1 fruit fly cellular context compared by ENCODE assay signal in genomic region chr3R:28556385-28556784, dm6.
TF ChIP-seq lines count a peak whose summit lies in the region.

No protein-coding gene starts in this region.

TF ChIP-seq in whole organism, embryonic, 481 proteins besides CTCF, POLR2A, EP300 and RAD21 (continued from another document and continues in another):
- TF ChIP-seq zen2 (GFP tag; IDR thresholded peaks at IDR 0.05; lab: Robert Waterston, UW; ENCODE audit: partially characterized antibody): no peak
- no peak for TF ChIP-seq CG10979 (tag; optimal IDR thresholded peaks at IDR 0.05; lab: Kevin White, UChicago)
- no peak for TF ChIP-seq CG31224 (GFP tag; IDR thresholded peaks at IDR 0.05; lab: Robert Waterston, UW)
- TF ChIP-seq esg (GFP tag; conservative IDR thresholded peaks at IDR 0.05; lab: Robert Waterston, UW): no peak
- no peak for TF ChIP-seq Optix (GFP tag; IDR thresholded peaks at IDR 0.05; lab: Robert Waterston, UW)
- peak; percentile 9 for TF ChIP-seq Hand (GFP tag; optimal IDR thresholded peaks at IDR 0.05; lab: Kevin White, UChicago)
- TF ChIP-seq hkb (optimal IDR thresholded peaks at IDR 0.05; lab: Kevin White, UChicago): no peak
- peak; percentile 49; the same call in 1 of the 2 replicates for TF ChIP-seq hkb (GFP tag; IDR thresholded peaks at IDR 0.05; lab: Robert Waterston, UW)
- peak; percentile 61; the same call in 1 of the 2 replicates for TF ChIP-seq sob (GFP tag; IDR thresholded peaks at IDR 0.05; lab: Robert Waterston, UW)
- no peak for TF ChIP-seq Side (GFP tag; optimal IDR thresholded peaks at IDR 0.05; lab: Kevin White, UChicago)
- no peak for TF ChIP-seq slbo (GFP tag; IDR thresholded peaks at IDR 0.05; lab: Robert Waterston, UW)
- no peak for TF ChIP-seq nmo (GFP tag; optimal IDR thresholded peaks at IDR 0.05; lab: Kevin White, UChicago)
- no peak for TF ChIP-seq tx (GFP tag; optimal IDR thresholded peaks at IDR 0.05; lab: Kevin White, UChicago)
- TF ChIP-seq Hey (tag; optimal IDR thresholded peaks at IDR 0.05; lab: Kevin White, UChicago): no peak
- peak; percentile 71 for TF ChIP-seq CG18599 (GFP tag; optimal IDR thresholded peaks at IDR 0.05; lab: Kevin White, UChicago)
- TF ChIP-seq CG15514 (GFP tag; optimal IDR thresholded peaks at IDR 0.05; lab: Kevin White, UChicago): peak; percentile 53
- no peak for TF ChIP-seq CG17385 (GFP tag; optimal IDR thresholded peaks at IDR 0.05; lab: Kevin White, UChicago)
- TF ChIP-seq B-H2 (GFP tag; optimal IDR thresholded peaks at IDR 0.05; lab: Kevin White, UChicago): no peak
- TF ChIP-seq CG1024 (GFP tag; IDR thresholded peaks at IDR 0.05; lab: Robert Waterston, UW): peak; percentile 57; the same call in 1 of the 2 replicates
- TF ChIP-seq CG4854 (GFP tag; optimal IDR thresholded peaks at IDR 0.05; lab: Kevin White, UChicago): peak; percentile 11
- no peak for TF ChIP-seq Jarid2 (GFP tag; optimal IDR thresholded peaks at IDR 0.05; lab: Kevin White, UChicago)
- TF ChIP-seq CG30020 (tag; optimal IDR thresholded peaks at IDR 0.05; lab: Kevin White, UChicago): no peak
- TF ChIP-seq CG9797 (GFP tag; optimal IDR thresholded peaks at IDR 0.05; lab: Kevin White, UChicago): no peak
- TF ChIP-seq otp (GFP tag; IDR thresholded peaks at IDR 0.05; lab: Robert Waterston, UW): peak; percentile 44; the same call in 1 of the 3 replicates
- TF ChIP-seq tup (GFP tag; optimal IDR thresholded peaks at IDR 0.05; lab: Kevin White, UChicago): no peak
- no peak for TF ChIP-seq CG4424 (GFP tag; optimal IDR thresholded peaks at IDR 0.05; lab: Kevin White, UChicago)
- no peak for TF ChIP-seq vfl (GFP tag; optimal IDR thresholded peaks at IDR 0.05; lab: Kevin White, UChicago)
- peak in 1 of 2 experiments; percentile 15 for TF ChIP-seq Pdp1 (GFP tag; optimal IDR thresholded peaks at IDR 0.05; lab: Kevin White, UChicago)
- TF ChIP-seq gsb (GFP tag; IDR thresholded peaks at IDR 0.05; lab: Robert Waterston, UW): no peak
- TF ChIP-seq jigr1 (GFP tag; IDR thresholded peaks at IDR 0.05; lab: Robert Waterston, UW): no peak
- no peak for TF ChIP-seq vvl (GFP tag; IDR thresholded peaks at IDR 0.05; lab: Robert Waterston, UW)
- peak; percentile 24 for TF ChIP-seq pho (GFP tag; optimal IDR thresholded peaks at IDR 0.05; lab: Kevin White, UChicago)
- TF ChIP-seq CG4730 (GFP tag; IDR thresholded peaks at IDR 0.05; lab: Robert Waterston, UW): no peak
- TF ChIP-seq D19B (GFP tag; optimal IDR thresholded peaks at IDR 0.05; lab: Kevin White, UChicago): no peak
- TF ChIP-seq ase (GFP tag; IDR thresholded peaks at IDR 0.05; lab: Robert Waterston, UW): no peak
- TF ChIP-seq Kr (GFP tag; optimal IDR thresholded peaks at IDR 0.05; lab: Kevin White, UChicago): no peak
- no peak for TF ChIP-seq Neu2 (GFP tag; optimal IDR thresholded peaks at IDR 0.05; lab: Kevin White, UChicago; ENCODE audit: borderline replicate concordance)
- TF ChIP-seq CG9876 (GFP tag; optimal IDR thresholded peaks at IDR 0.05; lab: Kevin White, UChicago): no peak
- TF ChIP-seq shn (GFP tag; optimal IDR thresholded peaks at IDR 0.05; lab: Kevin White, UChicago): no peak
- TF ChIP-seq prd (optimal IDR thresholded peaks at IDR 0.05; lab: Kevin White, UChicago): no peak
- TF ChIP-seq prd (GFP tag; IDR thresholded peaks at IDR 0.05; lab: Robert Waterston, UW): no peak
- TF ChIP-seq CG4360 (GFP tag; IDR thresholded peaks at IDR 0.05; lab: Robert Waterston, UW): no peak
- TF ChIP-seq CG11085 (GFP tag; IDR thresholded peaks at IDR 0.05; lab: Robert Waterston, UW): no peak
- TF ChIP-seq Tbp (GFP tag; optimal IDR thresholded peaks at IDR 0.05; lab: Kevin White, UChicago): no peak
- no peak for TF ChIP-seq CG4707 (GFP tag; optimal IDR thresholded peaks at IDR 0.05; lab: Kevin White, UChicago)
- TF ChIP-seq trh (GFP tag; optimal IDR thresholded peaks at IDR 0.05; lab: Kevin White, UChicago): no peak
- no peak for TF ChIP-seq gcm2 (GFP tag; optimal IDR thresholded peaks at IDR 0.05; lab: Kevin White, UChicago)
- peak; percentile 28 for TF ChIP-seq CG12659 (GFP tag; optimal IDR thresholded peaks at IDR 0.05; lab: Kevin White, UChicago)
- TF ChIP-seq Dp (GFP tag; optimal IDR thresholded peaks at IDR 0.05; lab: Kevin White, UChicago): no peak
- no peak for TF ChIP-seq abd-A (tag; optimal IDR thresholded peaks at IDR 0.05; lab: Kevin White, UChicago)
- TF ChIP-seq CG16815 (GFP tag; optimal IDR thresholded peaks at IDR 0.05; lab: Kevin White, UChicago): no peak
- peak; percentile 73 for TF ChIP-seq CG6813 (GFP tag; optimal IDR thresholded peaks at IDR 0.05; lab: Kevin White, UChicago)
- peak; percentile 9 for TF ChIP-seq CG12299 (tag; optimal IDR thresholded peaks at IDR 0.05; lab: Kevin White, UChicago)
- no peak for TF ChIP-seq CG15479 (GFP tag; optimal IDR thresholded peaks at IDR 0.05; lab: Kevin White, UChicago)
- peak; percentile 35 for TF ChIP-seq CG8281 (tag; optimal IDR thresholded peaks at IDR 0.05; lab: Kevin White, UChicago)
- no peak for TF ChIP-seq Opbp (GFP tag; IDR thresholded peaks at IDR 0.05; lab: Robert Waterston, UW; ENCODE audit: partially characterized antibody)
- no peak for TF ChIP-seq CG10366 (GFP tag; IDR thresholded peaks at IDR 0.05; lab: Robert Waterston, UW)
- no peak for TF ChIP-seq CG30403 (GFP tag; optimal IDR thresholded peaks at IDR 0.05; lab: Kevin White, UChicago)
- peak; percentile 49 for TF ChIP-seq CG2875 (GFP tag; optimal IDR thresholded peaks at IDR 0.05; lab: Kevin White, UChicago)
- TF ChIP-seq Trl (optimal IDR thresholded peaks at IDR 0.05; lab: Kevin White, UChicago): no peak
- no peak for TF ChIP-seq Trl (GFP tag; optimal IDR thresholded peaks at IDR 0.05; lab: Kevin White, UChicago)
- no peak for TF ChIP-seq usp (GFP tag; optimal IDR thresholded peaks at IDR 0.05; lab: Kevin White, UChicago)
- no peak for TF ChIP-seq CG9609 (GFP tag; optimal IDR thresholded peaks at IDR 0.05; lab: Kevin White, UChicago)
- no peak for TF ChIP-seq crp (GFP tag; optimal IDR thresholded peaks at IDR 0.05; lab: Kevin White, UChicago)
- TF ChIP-seq C15 (GFP tag; IDR thresholded peaks at IDR 0.05; lab: Robert Waterston, UW): no peak
- no peak for TF ChIP-seq zen (tag; optimal IDR thresholded peaks at IDR 0.05; lab: Kevin White, UChicago)
- peak; percentile 19 for TF ChIP-seq wek (GFP tag; optimal IDR thresholded peaks at IDR 0.05; lab: Kevin White, UChicago)
- TF ChIP-seq CG10209 (GFP tag; optimal IDR thresholded peaks at IDR 0.05; lab: Kevin White, UChicago): peak; percentile 52
- TF ChIP-seq Fer3 (tag; optimal IDR thresholded peaks at IDR 0.05; lab: Kevin White, UChicago): peak; percentile 43
- TF ChIP-seq CG6654 (GFP tag; optimal IDR thresholded peaks at IDR 0.05; lab: Kevin White, UChicago): no peak
- TF ChIP-seq sd (tag; optimal IDR thresholded peaks at IDR 0.05; lab: Kevin White, UChicago): peak; percentile 25
- TF ChIP-seq zfh2 (GFP tag; optimal IDR thresholded peaks at IDR 0.05; lab: Kevin White, UChicago): no peak
- no peak for TF ChIP-seq Myb (GFP tag; optimal IDR thresholded peaks at IDR 0.05; lab: Kevin White, UChicago)
- TF ChIP-seq CHES-1-like (GFP tag; optimal IDR thresholded peaks at IDR 0.05; lab: Kevin White, UChicago): no peak
- TF ChIP-seq CG13894 (tag; optimal IDR thresholded peaks at IDR 0.05; lab: Kevin White, UChicago): peak; percentile 7
- TF ChIP-seq sisA (GFP tag; IDR thresholded peaks at IDR 0.05; lab: Robert Waterston, UW): no peak
- TF ChIP-seq Hr78 (GFP tag; optimal IDR thresholded peaks at IDR 0.05; lab: Kevin White, UChicago): no peak
- TF ChIP-seq Abd-B (GFP tag; optimal IDR thresholded peaks at IDR 0.05; lab: Kevin White, UChicago): no peak
- peak; percentile 36; the same call in 1 of the 2 replicates for TF ChIP-seq ranshi (GFP tag; IDR thresholded peaks at IDR 0.05; lab: Robert Waterston, UW)
- peak; percentile 4 for TF ChIP-seq pfk (GFP tag; optimal IDR thresholded peaks at IDR 0.05; lab: Kevin White, UChicago)
- TF ChIP-seq exex (tag; optimal IDR thresholded peaks at IDR 0.05; lab: Kevin White, UChicago): no peak
- TF ChIP-seq CG10431 (GFP tag; optimal IDR thresholded peaks at IDR 0.05; lab: Kevin White, UChicago): peak; percentile 14
- TF ChIP-seq MBD-R2 (GFP tag; IDR thresholded peaks at IDR 0.05; lab: Robert Waterston, UW): no peak
- TF ChIP-seq dm (GFP tag; optimal IDR thresholded peaks at IDR 0.05; lab: Kevin White, UChicago): no peak
- TF ChIP-seq Ada2b (GFP tag; IDR thresholded peaks at IDR 0.05; lab: Robert Waterston, UW): no peak
- TF ChIP-seq CG17612 (GFP tag; IDR thresholded peaks at IDR 0.05; lab: Robert Waterston, UW): no peak
- TF ChIP-seq NK7.1 (GFP tag; optimal IDR thresholded peaks at IDR 0.05; lab: Kevin White, UChicago): no peak
- no peak for TF ChIP-seq run (tag; optimal IDR thresholded peaks at IDR 0.05; lab: Kevin White, UChicago)
- no peak for TF ChIP-seq tio (GFP tag; optimal IDR thresholded peaks at IDR 0.05; lab: Kevin White, UChicago)
- peak; percentile 54 for TF ChIP-seq CG2678 (tag; optimal IDR thresholded peaks at IDR 0.05; lab: Kevin White, UChicago)
- TF ChIP-seq CG17802 (tag; optimal IDR thresholded peaks at IDR 0.05; lab: Kevin White, UChicago): no peak
- peak; percentile 42 for TF ChIP-seq CG13123 (GFP tag; optimal IDR thresholded peaks at IDR 0.05; lab: Kevin White, UChicago)
- TF ChIP-seq grau (tag; optimal IDR thresholded peaks at IDR 0.05; lab: Kevin White, UChicago): no peak
- peak; percentile 39 for TF ChIP-seq CG17359 (tag; optimal IDR thresholded peaks at IDR 0.05; lab: Kevin White, UChicago)
- no peak for TF ChIP-seq hbn (GFP tag; IDR thresholded peaks at IDR 0.05; lab: Robert Waterston, UW; ENCODE audit: partially characterized antibody)
- no peak for TF ChIP-seq Nf-YC (tag; optimal IDR thresholded peaks at IDR 0.05; lab: Kevin White, UChicago)
- TF ChIP-seq Ravus (GFP tag; IDR thresholded peaks at IDR 0.05; lab: Robert Waterston, UW): no peak
- TF ChIP-seq CG31441 (GFP tag; IDR thresholded peaks at IDR 0.05; lab: Robert Waterston, UW): no peak
- TF ChIP-seq bab2 (GFP tag; optimal IDR thresholded peaks at IDR 0.05; lab: Kevin White, UChicago): peak; percentile 27
- TF ChIP-seq CG18764 (GFP tag; optimal IDR thresholded peaks at IDR 0.05; lab: Kevin White, UChicago): peak; percentile 18
- no peak for TF ChIP-seq ash1 (GFP tag; optimal IDR thresholded peaks at IDR 0.05; lab: Kevin White, UChicago)
- TF ChIP-seq Dad (GFP tag; optimal IDR thresholded peaks at IDR 0.05; lab: Kevin White, UChicago): no peak
- no peak for TF ChIP-seq CG15696 (tag; optimal IDR thresholded peaks at IDR 0.05; lab: Kevin White, UChicago)
- TF ChIP-seq dmrt11E (tag; optimal IDR thresholded peaks at IDR 0.05; lab: Kevin White, UChicago): no peak
- TF ChIP-seq gem (tag; optimal IDR thresholded peaks at IDR 0.05; lab: Kevin White, UChicago): peak; percentile 35
- TF ChIP-seq CG43689 (GFP tag; IDR thresholded peaks at IDR 0.05; lab: Robert Waterston, UW): no peak
- no peak for TF ChIP-seq maf-S (GFP tag; optimal IDR thresholded peaks at IDR 0.05; lab: Kevin White, UChicago)
- no peak for TF ChIP-seq CG18619 (GFP tag; optimal IDR thresholded peaks at IDR 0.05; lab: Kevin White, UChicago)
- TF ChIP-seq Camta (GFP tag; optimal IDR thresholded peaks at IDR 0.05; lab: Kevin White, UChicago): no peak
- no peak for TF ChIP-seq tna (GFP tag; IDR thresholded peaks at IDR 0.05; lab: Robert Waterston, UW; ENCODE audit: partially characterized antibody)
- TF ChIP-seq H15 (GFP tag; IDR thresholded peaks at IDR 0.05; lab: Robert Waterston, UW): 0 out of 3 replicates have a peak, but pooled peaks have one; percentile 34
- peak in 1 of 2 experiments; percentile 18 for TF ChIP-seq insv (GFP tag; optimal IDR thresholded peaks at IDR 0.05; lab: Kevin White, UChicago)
- no peak for TF ChIP-seq CG10462 (GFP tag; optimal IDR thresholded peaks at IDR 0.05; lab: Kevin White, UChicago)
- TF ChIP-seq NFAT (GFP tag; IDR thresholded peaks at IDR 0.05; lab: Robert Waterston, UW): 0 out of 2 replicates have a peak, but pooled peaks have one; percentile 8
- peak; percentile 42; the same call in 1 of the 3 replicates for TF ChIP-seq CG11093 (GFP tag; IDR thresholded peaks at IDR 0.05; lab: Robert Waterston, UW)
- TF ChIP-seq CG6689 (GFP tag; IDR thresholded peaks at IDR 0.05; lab: Robert Waterston, UW): peak; percentile 37; the same call in 1 of the 2 replicates
- TF ChIP-seq Usf (GFP tag; optimal IDR thresholded peaks at IDR 0.05; lab: Kevin White, UChicago): no peak
- no peak for TF ChIP-seq fru (optimal IDR thresholded peaks at IDR 0.05; lab: Kevin White, UChicago)
- TF ChIP-seq HmgD (GFP tag; optimal IDR thresholded peaks at IDR 0.05; lab: Kevin White, UChicago): no peak
- peak; percentile 10 for TF ChIP-seq CG1603 (tag; optimal IDR thresholded peaks at IDR 0.05; lab: Kevin White, UChicago)
- no peak for TF ChIP-seq CG6765 (GFP tag; optimal IDR thresholded peaks at IDR 0.05; lab: Kevin White, UChicago)
- no peak for TF ChIP-seq CG31388 (GFP tag; optimal IDR thresholded peaks at IDR 0.05; lab: Kevin White, UChicago)
- TF ChIP-seq sens-2 (GFP tag; IDR thresholded peaks at IDR 0.05; lab: Robert Waterston, UW): no peak
- TF ChIP-seq CG33213 (GFP tag; optimal IDR thresholded peaks at IDR 0.05; lab: Kevin White, UChicago): peak; percentile 24
- TF ChIP-seq CG17361 (GFP tag; IDR thresholded peaks at IDR 0.05; lab: Robert Waterston, UW): no peak
- TF ChIP-seq CG7987 (GFP tag; optimal IDR thresholded peaks at IDR 0.05; lab: Kevin White, UChicago): peak; percentile 21
- no peak for TF ChIP-seq corto (GFP tag; optimal IDR thresholded peaks at IDR 0.05; lab: Kevin White, UChicago)
- TF ChIP-seq tap (tag; optimal IDR thresholded peaks at IDR 0.05; lab: Kevin White, UChicago): no peak
- no peak for TF ChIP-seq cad (GFP tag; optimal IDR thresholded peaks at IDR 0.05; lab: Kevin White, UChicago)
- no peak for TF ChIP-seq pnt (GFP tag; optimal IDR thresholded peaks at IDR 0.05; lab: Kevin White, UChicago)
- no peak for TF ChIP-seq CkIIα-i1 (GFP tag; IDR thresholded peaks at IDR 0.05; lab: Robert Waterston, UW)
- TF ChIP-seq CG9932 (GFP tag; IDR thresholded peaks at IDR 0.05; lab: Robert Waterston, UW): no peak
- TF ChIP-seq amos (GFP tag; IDR thresholded peaks at IDR 0.05; lab: Robert Waterston, UW; ENCODE audit: partially characterized antibody): no peak
- no peak for TF ChIP-seq CG7963 (GFP tag; IDR thresholded peaks at IDR 0.05; lab: Robert Waterston, UW; ENCODE audit: partially characterized antibody)
- TF ChIP-seq BEAF-32 (GFP tag; optimal IDR thresholded peaks at IDR 0.05; lab: Kevin White, UChicago): no peak
- TF ChIP-seq seq (GFP tag; IDR thresholded peaks at IDR 0.05; lab: Robert Waterston, UW): peak; percentile 50; the same call in 1 of the 2 replicates
- TF ChIP-seq Med (GFP tag; lab: Kevin White, UChicago): peak; percentile 88
